Worm (Caenorhabditis elegans) whole organism, L4/young adult: ENCODE data around the gene col-102.

ENCODE experiments used
- W03F9.2 ChIP-seq: fragments of 150-350 bp; optimal IDR thresholded peaks from 2 replicates; lab custom pipeline; 2014; ENCODE audit warnings: missing biosample characterization, missing genetic modification characterization
- dao-5 ChIP-seq: sonication (generic microtip); optimal IDR thresholded peaks from 2 replicates; lab custom pipeline; 2016; ENCODE audit warnings: missing genotype, missing genetic modification characterization, moderate library complexity, missing compliant biosample characterization
- him-1 ChIP-seq: sonication (generic microtip); optimal IDR thresholded peaks from 2 replicates; lab custom pipeline; 2016; ENCODE audit warnings: missing genotype, missing genetic modification reagents, missing genetic modification characterization, missing compliant biosample characterization

The col-102 gene

DNA sequence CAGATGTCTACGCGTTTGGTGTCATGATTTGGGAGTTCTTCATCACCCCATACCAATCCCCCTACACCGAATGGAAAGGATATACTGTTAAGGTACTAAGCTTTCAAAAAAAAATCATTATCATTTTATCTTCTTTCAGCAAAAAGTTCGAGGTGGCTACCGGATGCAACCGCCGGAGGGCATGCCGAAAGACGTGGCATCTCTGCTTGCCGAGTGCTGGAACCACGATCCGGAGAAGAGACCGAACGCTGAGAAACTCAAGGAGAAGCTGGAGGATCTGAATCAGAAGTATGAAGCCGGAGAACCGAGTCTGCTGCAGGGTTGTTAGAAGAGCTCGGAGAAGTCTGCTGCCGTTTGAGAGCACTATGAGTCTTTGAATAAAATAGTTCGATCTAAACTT, 9.4 kb upstream of the col-102 start:
- TF ChIP-seq W03F9.2 (tag; lab: Kevin White, UChicago) (no peak), him-1 (tag; lab: Kevin White, UChicago) (no peak), dao-5 (tag; lab: Kevin White, UChicago) (no peak)

DNA sequence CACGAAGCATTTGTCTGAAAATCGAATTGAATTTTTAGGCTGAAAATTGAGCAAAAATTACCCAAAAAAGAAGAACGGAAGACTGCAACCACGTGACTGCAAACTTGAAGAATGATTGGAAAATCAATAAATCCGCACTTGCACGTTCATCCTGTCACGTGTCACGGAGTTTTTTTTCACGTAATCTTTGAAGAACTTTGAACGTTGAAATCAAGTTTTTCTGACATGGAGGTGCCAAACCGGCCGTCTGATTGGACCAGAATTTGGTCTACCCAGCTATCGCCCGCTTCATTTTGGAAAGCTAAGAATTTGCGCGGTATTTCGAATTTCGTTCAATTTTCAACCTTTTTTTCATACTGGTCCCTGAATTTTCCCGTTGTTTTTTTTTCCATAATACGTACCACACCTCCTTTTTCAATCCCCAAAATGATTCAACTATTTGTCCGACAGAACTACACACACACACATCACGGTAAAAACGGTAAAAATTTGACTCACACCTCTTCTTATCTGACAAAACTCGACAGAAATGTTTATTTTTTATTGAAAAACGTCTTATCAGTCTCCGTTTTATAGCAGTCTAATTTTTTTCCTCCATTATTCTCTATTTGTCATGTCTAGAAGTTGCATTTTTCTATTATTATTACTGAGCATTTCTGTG, 7.8 kb upstream of the col-102 start, which contains the start of the genes C18H7.7 and C18H7.11:
Gene C18H7.7, minus strand, starts transcription at position 101 of the 661 bp plus-strand sequence.
Gene C18H7.11, plus strand, starts transcription at position 611 of the 661 bp plus-strand sequence.
- TF ChIP-seq dao-5 (tag; lab: Kevin White, UChicago) (no peak), him-1 (tag; lab: Kevin White, UChicago) (no peak), W03F9.2 (tag; lab: Kevin White, UChicago) (no peak)

DNA sequence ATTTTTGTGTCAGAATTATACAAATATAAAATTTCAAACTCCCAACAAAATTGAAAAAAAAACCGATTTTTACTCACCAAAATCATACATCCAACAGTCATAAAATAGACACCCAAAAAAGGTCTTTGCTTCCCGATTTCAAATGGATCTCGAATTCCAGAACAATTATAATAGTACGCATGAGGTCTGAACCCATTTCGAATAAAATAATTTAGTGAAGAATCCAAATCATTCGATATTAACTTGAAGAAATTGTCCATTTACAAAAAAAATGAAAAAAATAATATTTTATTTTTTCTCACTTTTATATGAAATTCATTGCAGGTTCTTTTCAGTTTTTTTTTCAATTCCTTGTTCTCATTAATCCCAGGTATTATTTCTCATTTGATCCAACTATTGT, 2.6 kb upstream of the col-102 start, which contains the start of gene srt-59:
Gene srt-59, minus strand, starts transcription at position 101 of the 400 bp plus-strand sequence.
- no peak for TF ChIP-seq W03F9.2 (tag; lab: Kevin White, UChicago)
- no peak for TF ChIP-seq him-1 (tag; lab: Kevin White, UChicago)
- TF ChIP-seq dao-5 (tag; lab: Kevin White, UChicago): no peak

DNA sequence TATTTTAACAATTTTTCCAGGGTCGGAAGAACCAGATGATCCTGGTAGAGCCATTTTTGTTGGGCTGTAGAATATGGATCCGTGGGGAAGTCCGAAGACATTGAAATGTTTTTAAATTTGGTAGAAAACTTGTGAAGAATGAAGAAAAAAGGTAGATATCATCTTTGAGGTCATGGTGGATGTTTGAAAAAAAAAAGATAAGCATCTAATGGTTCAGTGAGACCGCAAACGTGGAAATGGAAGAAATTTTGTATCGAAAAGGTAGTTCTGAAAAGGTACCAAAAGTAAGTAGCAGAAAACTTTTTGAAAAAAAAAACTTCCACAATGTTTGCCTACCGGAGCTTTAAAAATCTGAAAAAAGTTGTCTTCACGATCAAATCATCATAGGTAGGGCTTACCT, 701 bp upstream of the col-102 start, which contains the start of gene prmt-4:
Gene prmt-4, minus strand, starts transcription at position 101 of the 400 bp plus-strand sequence.
- TF ChIP-seq W03F9.2 (tag; lab: Kevin White, UChicago): no peak
- no peak for TF ChIP-seq dao-5 (tag; lab: Kevin White, UChicago)
- no peak for TF ChIP-seq him-1 (tag; lab: Kevin White, UChicago)

DNA sequence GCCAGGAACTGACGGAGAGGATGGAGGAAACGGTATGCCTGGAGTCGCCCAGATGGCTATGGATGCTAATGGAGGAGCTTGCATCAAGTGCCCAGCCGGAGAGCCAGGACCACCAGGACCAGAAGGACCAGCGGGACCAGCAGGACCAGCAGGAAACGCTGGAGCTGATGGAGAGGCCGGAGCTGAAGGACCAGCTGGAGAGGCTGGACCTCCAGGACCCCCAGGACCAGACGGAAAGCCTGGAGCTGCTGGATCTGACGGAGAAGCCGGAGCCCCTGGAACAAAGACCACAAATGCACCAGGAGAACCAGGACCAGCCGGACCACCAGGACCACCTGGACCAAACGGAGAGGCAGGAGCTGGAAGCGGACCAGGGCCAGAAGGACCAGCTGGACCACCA, 573 bp downstream of the col-102 start:
- TF ChIP-seq dao-5 (tag; lab: Kevin White, UChicago) (no peak), W03F9.2 (tag; lab: Kevin White, UChicago) (no peak), him-1 (tag; lab: Kevin White, UChicago) (no peak)

DNA sequence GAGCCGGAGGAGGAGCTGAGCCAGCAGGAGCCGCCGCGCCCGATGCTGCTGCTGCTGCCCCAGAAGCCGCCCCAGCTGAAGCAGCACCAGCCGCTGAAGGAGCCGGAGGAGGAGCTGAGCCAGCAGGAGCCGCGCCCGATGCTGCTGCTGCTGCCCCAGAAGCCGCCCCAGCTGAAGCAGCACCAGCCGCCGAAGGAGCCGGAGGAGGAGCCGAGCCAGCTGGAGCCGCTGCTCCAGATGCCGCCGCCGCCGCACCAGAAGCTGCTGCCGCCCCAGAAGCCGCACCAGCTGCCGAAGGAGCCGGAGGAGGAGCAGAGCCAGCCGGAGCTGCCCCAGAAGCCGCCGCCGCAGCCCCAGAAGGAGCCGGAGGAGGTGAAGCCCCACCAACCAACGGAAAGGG, 1.2 kb downstream of the col-102 start:
- TF ChIP-seq him-1 (tag; lab: Kevin White, UChicago) (no peak), W03F9.2 (tag; lab: Kevin White, UChicago) (no peak), dao-5 (tag; lab: Kevin White, UChicago) (no peak)

DNA sequence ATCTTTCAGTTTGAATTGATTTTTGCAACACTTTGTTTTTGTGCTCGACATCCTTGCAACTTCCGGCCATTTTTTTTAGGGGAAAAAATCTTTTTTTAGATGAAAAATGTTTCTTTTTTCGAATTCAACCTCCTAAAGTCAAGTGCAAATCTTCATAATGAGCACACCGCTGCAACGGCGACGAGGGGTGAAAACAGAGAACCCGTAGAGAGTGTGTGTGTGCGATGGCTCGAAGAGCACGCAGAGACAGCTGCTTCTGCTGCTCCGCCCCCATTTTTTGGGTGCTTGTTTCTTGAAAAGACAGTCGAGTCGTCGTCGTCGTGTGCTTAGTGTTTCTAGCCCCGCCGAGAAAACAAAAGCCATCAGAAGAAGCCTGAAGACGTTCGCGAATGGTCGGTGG, 1.8 kb downstream of the col-102 start, which contains the start of gene inx-18:
Gene inx-18, plus strand, starts transcription at position 301 of the 400 bp plus-strand sequence.
- no peak for TF ChIP-seq dao-5 (tag; lab: Kevin White, UChicago)
- TF ChIP-seq W03F9.2 (tag; lab: Kevin White, UChicago): no peak
- no peak for TF ChIP-seq him-1 (tag; lab: Kevin White, UChicago)

DNA sequence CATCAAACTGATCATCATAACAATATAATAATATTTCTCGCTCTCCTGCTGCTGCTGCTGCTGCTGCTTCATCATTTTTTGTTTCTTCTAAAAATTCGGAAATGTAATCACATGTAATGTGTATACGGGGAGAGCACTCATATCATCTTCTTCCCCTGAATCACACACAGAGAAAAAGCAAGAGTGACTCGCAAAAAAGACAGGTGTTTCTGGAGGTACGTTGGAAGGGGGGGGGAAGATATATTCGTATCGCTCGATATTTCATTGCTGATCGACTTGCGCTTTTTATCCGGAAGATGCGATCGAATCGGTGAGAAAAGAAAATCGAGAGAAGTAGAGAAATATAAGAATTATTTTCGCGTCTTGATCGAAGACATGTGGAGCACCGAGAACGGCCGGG, 3.4 kb downstream of the col-102 start:
- no peak for TF ChIP-seq dao-5 (tag; lab: Kevin White, UChicago)
- no peak for TF ChIP-seq W03F9.2 (tag; lab: Kevin White, UChicago)
- no peak for TF ChIP-seq him-1 (tag; lab: Kevin White, UChicago)

DNA sequence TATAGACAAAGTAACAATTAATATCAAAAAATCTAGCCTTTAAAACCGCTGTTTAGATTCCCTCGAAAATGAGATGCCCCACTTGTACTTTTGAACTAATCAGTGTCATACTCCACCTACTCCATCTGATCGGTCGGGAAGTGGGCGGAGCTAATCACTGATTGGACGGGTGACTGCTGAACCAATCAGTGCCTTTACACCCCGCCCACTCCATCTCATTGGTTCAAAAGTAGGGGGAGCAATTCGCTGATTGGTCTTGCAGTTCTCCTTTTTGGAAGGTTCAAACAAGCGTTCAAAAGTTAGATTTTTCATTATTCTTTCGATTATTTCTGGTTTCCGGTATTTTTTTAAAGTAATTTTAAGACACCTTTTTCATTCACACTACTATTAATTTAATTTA, 8.9 kb downstream of the col-102 start:
- TF ChIP-seq him-1 (tag; lab: Kevin White, UChicago): no peak
- no peak for TF ChIP-seq dao-5 (tag; lab: Kevin White, UChicago)
- TF ChIP-seq W03F9.2 (tag; lab: Kevin White, UChicago): no peak

DNA sequence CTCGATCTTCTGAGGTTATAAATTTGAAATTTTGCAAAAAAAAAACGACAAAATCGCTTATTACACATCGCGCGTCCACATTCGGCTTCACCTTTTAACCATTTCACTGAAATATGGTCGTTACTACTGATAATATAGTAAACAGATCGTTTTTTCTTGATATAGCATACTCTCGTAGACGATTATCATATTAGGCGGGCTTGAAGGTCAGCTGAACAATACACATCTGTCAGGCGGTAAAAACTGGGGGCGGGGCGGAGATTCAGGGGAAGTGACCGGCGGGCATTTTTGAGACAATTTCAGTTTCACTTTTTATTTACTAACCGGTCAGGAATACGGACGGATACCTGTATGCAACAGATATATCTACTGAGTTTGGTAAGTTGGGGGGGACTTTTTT, 11.0 kb downstream of the col-102 start, which contains the start of gene C18H7.1:
Gene C18H7.1, plus strand, starts transcription at position 301 of the 400 bp plus-strand sequence.
- TF ChIP-seq him-1 (tag; lab: Kevin White, UChicago) (no peak), dao-5 (tag; lab: Kevin White, UChicago) (no peak), W03F9.2 (tag; lab: Kevin White, UChicago) (no peak)

DNA sequence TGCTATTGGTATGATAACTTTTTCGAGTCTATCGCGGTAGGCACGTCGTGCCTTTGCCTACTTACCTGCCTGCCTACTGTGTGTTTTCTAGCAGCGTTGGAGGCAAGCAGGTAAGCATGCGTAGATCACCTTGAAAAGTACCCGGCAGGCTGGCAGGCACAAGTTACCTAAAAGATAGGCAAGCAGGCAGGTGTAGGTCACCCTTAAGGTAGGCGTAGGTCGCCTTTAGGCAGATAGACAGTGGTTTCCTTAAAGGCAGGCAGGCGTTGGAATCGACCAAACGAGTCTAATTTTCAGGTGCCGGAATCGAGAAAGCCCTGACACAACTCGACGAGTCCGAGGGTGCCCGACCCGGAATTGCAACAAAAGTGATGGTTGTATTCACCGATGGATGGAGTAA, 15.5 kb downstream of the col-102 start:
- TF ChIP-seq W03F9.2 (tag; lab: Kevin White, UChicago): no peak
- TF ChIP-seq him-1 (tag; lab: Kevin White, UChicago): no peak
- no peak for TF ChIP-seq dao-5 (tag; lab: Kevin White, UChicago)

DNA sequence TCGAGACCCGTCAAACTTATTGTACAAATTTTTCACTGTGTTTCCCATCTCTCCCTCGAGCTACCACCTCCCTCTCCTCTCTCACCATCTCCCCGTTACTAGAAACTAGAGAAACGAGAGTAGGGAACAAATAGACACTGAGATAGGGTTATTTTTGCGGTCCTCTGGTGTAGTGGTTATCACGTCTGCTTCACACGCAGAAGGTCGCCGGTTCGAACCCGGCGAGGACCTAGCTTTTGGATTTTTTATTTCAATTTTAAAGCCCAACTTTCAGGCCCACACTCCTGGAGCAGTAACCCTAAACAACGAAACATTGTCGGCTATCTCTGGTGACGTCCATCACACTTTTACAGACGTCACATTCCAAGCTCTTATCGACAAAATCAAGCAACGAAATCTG, 16.1 kb downstream of the col-102 start:
- TF ChIP-seq dao-5 (tag; lab: Kevin White, UChicago) (peak; percentile 48), W03F9.2 (tag; lab: Kevin White, UChicago) (no peak), him-1 (tag; lab: Kevin White, UChicago) (peak; percentile 56)

DNA sequence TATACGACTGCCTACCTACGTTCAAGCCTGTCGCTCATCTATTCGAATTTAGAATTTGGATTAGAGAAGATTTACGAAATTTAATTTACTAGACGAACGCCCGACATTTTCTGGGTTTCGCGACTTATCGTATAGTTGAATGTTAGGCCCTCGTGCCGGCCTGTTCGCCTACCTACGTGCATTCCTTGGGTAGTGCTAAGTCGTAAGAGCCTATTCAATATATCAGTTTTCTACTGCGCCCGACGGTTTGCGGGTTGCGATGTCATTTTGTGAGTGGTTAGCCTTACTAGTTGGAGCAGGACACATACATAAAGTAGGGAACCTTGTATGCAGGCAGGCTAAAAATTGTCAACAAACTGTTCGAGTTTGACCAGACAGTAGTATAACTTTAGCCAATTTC, 18.7 kb downstream of the col-102 start:
- TF ChIP-seq him-1 (tag; lab: Kevin White, UChicago) (no peak), dao-5 (tag; lab: Kevin White, UChicago) (no peak), W03F9.2 (tag; lab: Kevin White, UChicago) (no peak)

DNA sequence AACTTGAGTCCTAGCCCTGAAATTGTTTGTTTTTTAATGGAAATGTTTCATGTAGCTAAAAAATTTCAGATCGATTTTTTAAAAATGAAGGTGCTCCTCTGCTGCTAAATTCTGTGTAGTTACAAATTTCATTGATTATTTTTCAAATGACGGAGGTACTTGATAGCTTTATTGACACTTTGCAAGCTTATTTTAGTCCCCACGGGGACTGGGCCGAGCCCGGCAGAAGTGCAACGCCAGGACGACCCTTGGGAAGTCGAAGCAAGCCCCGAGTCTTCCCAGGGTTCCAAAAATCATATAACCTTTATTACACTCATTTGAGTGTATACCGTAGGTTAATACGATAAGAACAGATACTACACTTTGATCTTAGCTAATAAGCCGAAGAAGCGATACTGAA, 19.6 kb downstream of the col-102 start:
- TF ChIP-seq dao-5 (tag; lab: Kevin White, UChicago) (no peak), W03F9.2 (tag; lab: Kevin White, UChicago) (no peak), him-1 (tag; lab: Kevin White, UChicago) (no peak)
